Worm (Caenorhabditis elegans) whole organism, young adult: ENCODE results near the gene F54F7.6.

Source experiments
- B0035.1 ChIP-seq: sonication (generic microtip); optimal IDR thresholded peaks from 2 replicates; lab custom pipeline; 2016; ENCODE audit warnings: missing genetic modification characterization, mild to moderate bottlenecking, missing compliant biosample characterization, missing genotype, missing genetic modification reagents
- B0261.1 ChIP-seq: sonication (generic microtip); optimal IDR thresholded peaks from 2 replicates; lab custom pipeline; 2016; ENCODE audit warnings: mild to moderate bottlenecking, missing genetic modification characterization, moderate library complexity, missing compliant biosample characterization
- C06A6.2 ChIP-seq: fragments of 200-800 bp; sonication (Bioruptor generic); conservative IDR thresholded peaks from 2 replicates; pipeline ENCODE4 v1.3.6; 2022; ENCODE audit warnings: missing genetic modification characterization, missing compliant biosample characterization
- D2030.7 ChIP-seq: fragments of 200-800 bp; sonication (Bioruptor generic); IDR thresholded peaks from 2 replicates; pipeline ENCODE4 v1.3.6; 2022; ENCODE audit warnings: missing genetic modification reagents, missing genetic modification characterization, missing compliant biosample characterization
- F33H1.4 ChIP-seq: fragments of 200-800 bp; sonication (Bioruptor generic); IDR thresholded peaks from 2 replicates; pipeline ENCODE4 v1.3.6; 2022; ENCODE audit warnings: missing genetic modification reagents, missing genetic modification characterization, missing compliant biosample characterization
- F57C9.4 ChIP-seq: sonication (generic microtip); optimal IDR thresholded peaks from 2 replicates; lab custom pipeline; 2017; ENCODE audit warnings: mild to moderate bottlenecking, missing genetic modification characterization, missing compliant biosample characterization
- Y53G8AR.9 ChIP-seq: fragments of 200-800 bp; sonication (Bioruptor generic); conservative IDR thresholded peaks from 2 replicates; pipeline ENCODE4 v1.3.6; 2022; ENCODE audit warnings: missing genetic modification reagents, missing genetic modification characterization, missing compliant biosample characterization
- Y79H2A.3 ChIP-seq: fragments of 200-800 bp; sonication (Bioruptor generic); conservative IDR thresholded peaks from 2 replicates; pipeline ENCODE4 v1.3.6; 2022; ENCODE audit warnings: missing genetic modification reagents, missing genetic modification characterization, missing compliant biosample characterization
- aptf-2 ChIP-seq: fragments of 200-800 bp; sonication (Bioruptor generic); conservative IDR thresholded peaks from 2 replicates; pipeline ENCODE4 v1.3.6; 2022; ENCODE audit warnings: missing genetic modification reagents, missing genetic modification characterization, missing compliant biosample characterization
- atf-7 ChIP-seq: sonication (generic microtip); optimal IDR thresholded peaks from 2 replicates; lab custom pipeline; 2017; ENCODE audit warnings: mild to moderate bottlenecking, missing genetic modification characterization, missing compliant biosample characterization
- bed-2 ChIP-seq: fragments of 200-800 bp; sonication (Bioruptor generic); IDR thresholded peaks from 2 replicates; pipeline ENCODE4 v1.3.6; 2022; ENCODE audit warnings: missing genetic modification reagents, missing genetic modification characterization, missing compliant biosample characterization
- ceh-100 ChIP-seq: fragments of 200-800 bp; sonication (Bioruptor generic); IDR thresholded peaks from 2 replicates; pipeline ENCODE4 v1.3.6; 2022; ENCODE audit warnings: missing genetic modification reagents, missing genetic modification characterization, missing compliant biosample characterization
- ceh-27 ChIP-seq: fragments of 200-800 bp; sonication (Bioruptor generic); optimal IDR thresholded peaks from 2 replicates; lab custom pipeline; 2018; ENCODE audit warnings: mild to moderate bottlenecking, missing genetic modification characterization, moderate library complexity, missing compliant biosample characterization
- ceh-58 ChIP-seq: fragments of 200-800 bp; sonication (Bioruptor generic); IDR thresholded peaks from 2 replicates; pipeline ENCODE4 v1.3.6; 2022; ENCODE audit warnings: missing genetic modification characterization, missing compliant biosample characterization
- ceh-79 ChIP-seq: sonication (generic microtip); optimal IDR thresholded peaks from 2 replicates; lab custom pipeline; 2017; ENCODE audit warnings: mild to moderate bottlenecking, missing genetic modification characterization, missing compliant biosample characterization
- ceh-91 ChIP-seq: fragments of 200-800 bp; sonication (Bioruptor generic); IDR thresholded peaks from 2 replicates; pipeline ENCODE4 v1.3.6; 2022; ENCODE audit warnings: missing genetic modification reagents, missing genetic modification characterization, missing compliant biosample characterization
- die-1 ChIP-seq: sonication (generic microtip); optimal IDR thresholded peaks from 2 replicates; lab custom pipeline; 2016; ENCODE audit warnings: missing genotype, mild to moderate bottlenecking, missing genetic modification characterization, missing compliant biosample characterization
- dox-1 ChIP-seq: fragments of 200-800 bp; sonication (Bioruptor generic); IDR thresholded peaks from 2 replicates; pipeline ENCODE4 v1.3.6; 2022; ENCODE audit warnings: missing genetic modification reagents, missing genetic modification characterization, missing compliant biosample characterization
- dpff-1 ChIP-seq: sonication (generic microtip); optimal IDR thresholded peaks from 2 replicates; lab custom pipeline; 2017; ENCODE audit warnings: mild to moderate bottlenecking, missing genetic modification characterization, missing compliant biosample characterization
- ekl-4 ChIP-seq: fragments of 200-800 bp; sonication (Bioruptor generic); IDR thresholded peaks from 2 replicates; pipeline ENCODE4 v1.3.6; 2022; ENCODE audit warnings: missing genetic modification reagents, missing genetic modification characterization, missing compliant biosample characterization
- ets-4 ChIP-seq: fragments of 200-800 bp; sonication (Bioruptor generic); optimal IDR thresholded peaks from 2 replicates; lab custom pipeline; 2018; ENCODE audit warnings: mild to moderate bottlenecking, missing genetic modification characterization, missing compliant biosample characterization
- gei-17 ChIP-seq: fragments of 200-800 bp; sonication (Bioruptor generic); optimal IDR thresholded peaks from 2 replicates; lab custom pipeline; 2018; ENCODE audit warnings: mild to moderate bottlenecking, missing genetic modification characterization, missing compliant biosample characterization
- let-526 ChIP-seq: fragments of 200-800 bp; sonication (Bioruptor generic); IDR thresholded peaks from 2 replicates; pipeline ENCODE4 v1.3.6; 2022; ENCODE audit warnings: missing genetic modification reagents, missing genetic modification characterization, missing compliant biosample characterization
- let-607 ChIP-seq, 2 experiments: fragments of 200-800 bp in 1 of 2; sonication (Bioruptor generic) in 1 of 2; sonication (generic microtip) in 1 of 2; optimal IDR thresholded peaks; 2 replicates each; lab custom pipeline; 2016 to 2018; ENCODE audit warnings: mild to moderate bottlenecking in 2 of 2, missing compliant biosample characterization in 2 of 2, missing genetic modification characterization in 2 of 2, moderate library complexity in 2 of 2, missing genotype in 1 of 2
- lin-26 ChIP-seq: fragments of 200-800 bp; sonication (Bioruptor generic); IDR thresholded peaks from 2 replicates; pipeline ENCODE4 v1.3.6; 2022; ENCODE audit warnings: missing genetic modification reagents, missing genetic modification characterization, missing compliant biosample characterization
- lir-1 ChIP-seq: fragments of 200-800 bp; sonication (Bioruptor generic); conservative IDR thresholded peaks from 2 replicates; pipeline ENCODE4 v1.3.6; 2022; ENCODE audit warnings: missing genetic modification reagents, missing genetic modification characterization, missing compliant biosample characterization
- madf-10 ChIP-seq: sonication (generic microtip); optimal IDR thresholded peaks from 2 replicates; lab custom pipeline; 2016; ENCODE audit warnings: mild to moderate bottlenecking, missing genetic modification characterization, missing compliant biosample characterization
- madf-6 ChIP-seq: fragments of 200-800 bp; sonication (Bioruptor generic); IDR thresholded peaks from 2 replicates; pipeline ENCODE4 v1.3.6; 2022; ENCODE audit warnings: missing genetic modification reagents, missing genetic modification characterization, missing compliant biosample characterization
- madf-8 ChIP-seq: fragments of 200-800 bp; sonication (Bioruptor generic); conservative IDR thresholded peaks from 2 replicates; pipeline ENCODE4 v1.3.6; 2022; ENCODE audit warnings: missing genetic modification reagents, missing genetic modification characterization, missing compliant biosample characterization
- mxl-1 ChIP-seq: sonication (generic microtip); optimal IDR thresholded peaks from 2 replicates; lab custom pipeline; 2016; ENCODE audit warnings: missing genetic modification characterization, missing compliant biosample characterization
- nfya-1 ChIP-seq: sonication (generic microtip); optimal IDR thresholded peaks from 2 replicates; lab custom pipeline; 2017; ENCODE audit warnings: antibody characterized with exemption, missing compliant biosample characterization, missing genetic modification characterization, borderline replicate concordance; ENCODE audit not compliant: insufficient read depth
- nhr-120 ChIP-seq: fragments of 200-800 bp; sonication (Bioruptor generic); IDR thresholded peaks from 2 replicates; pipeline ENCODE4 v1.3.6; 2022; ENCODE audit warnings: missing genetic modification characterization, missing compliant biosample characterization
- nhr-179 ChIP-seq: sonication (generic microtip); optimal IDR thresholded peaks from 2 replicates; lab custom pipeline; 2016; ENCODE audit warnings: mild to moderate bottlenecking, missing genetic modification characterization, missing compliant biosample characterization
- nhr-80 ChIP-seq: sonication (generic microtip); optimal IDR thresholded peaks from 2 replicates; lab custom pipeline; 2016; ENCODE audit warnings: missing genetic modification characterization, missing compliant biosample characterization
- nhr-90 ChIP-seq: sonication (generic microtip); optimal IDR thresholded peaks from 2 replicates; lab custom pipeline; 2016; ENCODE audit warnings: missing genotype, mild to moderate bottlenecking, missing genetic modification characterization, missing compliant biosample characterization
- rcor-1 ChIP-seq: fragments of 200-800 bp; sonication (Bioruptor generic); IDR thresholded peaks from 2 replicates; pipeline ENCODE4 v1.3.6; 2022; ENCODE audit warnings: missing genetic modification reagents, missing genetic modification characterization, missing compliant biosample characterization
- repo-1 ChIP-seq: sonication (generic microtip); optimal IDR thresholded peaks from 2 replicates; lab custom pipeline; 2017; ENCODE audit warnings: mild to moderate bottlenecking, missing genetic modification characterization, missing compliant biosample characterization
- sea-2 ChIP-seq: fragments of 200-800 bp; sonication (Bioruptor generic); IDR thresholded peaks from 2 replicates; pipeline ENCODE4 v1.3.6; 2022; ENCODE audit warnings: missing genetic modification characterization, missing compliant biosample characterization
- snpc-3.4 ChIP-seq: sonication (generic microtip); optimal IDR thresholded peaks from 2 replicates; lab custom pipeline; 2017; ENCODE audit warnings: missing genetic modification characterization, mild to moderate bottlenecking, missing compliant biosample characterization, antibody characterized with exemption, moderate library complexity, missing genotype, missing genetic modification reagents
- snpc-4 ChIP-seq, 5 experiments: fragments of 150-350 bp in 1 of 5; sonication (generic microtip) in 4 of 5; optimal IDR thresholded peaks; 2 replicates each; lab custom pipeline; 2014 to 2018; ENCODE audit warnings: missing genetic modification characterization in 5 of 5, missing biosample characterization in 3 of 5, antibody characterized with exemption in 2 of 5, mild to moderate bottlenecking in 2 of 5, missing compliant biosample characterization in 2 of 5, missing genotype in 2 of 5, moderate library complexity in 2 of 5, missing genetic modification reagents in 1 of 5
- tbp1 ChIP-seq: fragments of 200-800 bp; sonication (Bioruptor generic); optimal IDR thresholded peaks from 2 replicates; lab custom pipeline; 2018; ENCODE audit warnings: mild to moderate bottlenecking, missing genetic modification characterization, missing compliant biosample characterization
- unc-62 ChIP-seq: fragments of 150-350 bp; optimal IDR thresholded peaks from 2 replicates; lab custom pipeline; 2014; ENCODE audit warnings: missing biosample characterization, missing genetic modification reagents, missing genetic modification characterization
- zfh-2 ChIP-seq: fragments of 200-800 bp; sonication (Bioruptor generic); conservative IDR thresholded peaks from 2 replicates; pipeline ENCODE4 v1.3.6; 2022; ENCODE audit warnings: missing genetic modification reagents, missing genetic modification characterization, missing compliant biosample characterization
- ztf-22 ChIP-seq: fragments of 200-800 bp; sonication (Bioruptor generic); optimal IDR thresholded peaks from 2 replicates; lab custom pipeline; 2018; ENCODE audit warnings: mild to moderate bottlenecking, missing genetic modification characterization, moderate library complexity, missing compliant biosample characterization
- ztf-28 ChIP-seq: fragments of 200-800 bp; sonication (Bioruptor generic); IDR thresholded peaks from 2 replicates; pipeline ENCODE4 v1.3.6; 2022; ENCODE audit warnings: missing genetic modification reagents, missing genetic modification characterization, missing compliant biosample characterization
- ztf-6 ChIP-seq: fragments of 200-800 bp; sonication (Bioruptor generic); IDR thresholded peaks from 2 replicates; pipeline ENCODE4 v1.3.6; 2022; ENCODE audit warnings: missing genetic modification reagents, missing genetic modification characterization, missing compliant biosample characterization

Gene F54F7.6

DNA sequence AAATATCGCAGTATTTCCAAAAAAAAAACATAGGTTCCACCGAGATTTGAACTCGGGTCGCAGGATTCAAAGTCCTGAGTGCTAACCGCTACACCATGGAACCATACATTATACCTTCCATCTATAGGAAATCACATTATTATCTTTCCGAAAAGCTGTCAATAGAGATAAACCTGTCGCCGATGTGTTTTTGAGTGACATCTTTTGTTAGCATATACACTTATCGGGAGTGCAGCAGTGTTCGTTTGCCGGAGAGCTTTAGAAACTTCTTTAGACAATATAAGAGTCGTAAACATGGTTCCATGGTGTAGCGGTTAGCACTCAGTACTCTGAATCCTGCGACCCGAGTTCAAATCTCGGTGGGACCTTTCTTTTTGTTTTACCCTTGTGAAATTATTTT, 7.0 kb downstream of the F54F7.6 start (continued):
- TF ChIP-seq nhr-80 (tag; lab: Kevin White, UChicago) (peak; percentile 17), madf-8 (GFP tag; lab: Robert Waterston, UW) (no peak), dpff-1 (no peak), D2030.7 (GFP tag; lab: Robert Waterston, UW) (peak; percentile 57), sea-2 (GFP tag; lab: Robert Waterston, UW) (0 out of 2 replicates have a peak, but pooled peaks have one; percentile 52), nhr-90 (tag; lab: Kevin White, UChicago) (peak; percentile 56), lin-26 (peak; percentile 93), aptf-2 (no peak), dox-1 (GFP tag; lab: Robert Waterston, UW) (peak; percentile 68), let-526 (GFP tag; lab: Robert Waterston, UW) (no peak), B0261.1 (peak; percentile 84), F57C9.4 (no peak), mxl-1 (tag; lab: Kevin White, UChicago) (no peak), zfh-2 (GFP tag; lab: Robert Waterston, UW) (no peak), Y53G8AR.9 (GFP tag; lab: Robert Waterston, UW) (peak; percentile 71; the same call in 1 of the 2 replicates), nhr-120 (GFP tag; lab: Robert Waterston, UW) (0 out of 2 replicates have a peak, but pooled peaks have one; percentile 29), snpc-3.4 (tag; lab: Kevin White, UChicago) (no peak), B0035.1 (tag; lab: Kevin White, UChicago) (peak; percentile 47), ceh-79 (tag; lab: Kevin White, UChicago) (no peak), madf-6 (GFP tag; lab: Robert Waterston, UW) (peak; percentile 19; the same call in 1 of the 2 replicates), snpc-4 (GFP tag; optimal IDR thresholded peaks at IDR 0.05; lab: Kevin White, UChicago) (no peak), snpc-4 (tag; optimal IDR thresholded peaks at IDR 0.05; lab: Kevin White, UChicago) (peak in 2 of 4 experiments; percentile 23 to 42), ceh-91 (GFP tag; lab: Robert Waterston, UW) (no peak), let-607 (tag; optimal IDR thresholded peaks at IDR 0.05; lab: Kevin White, UChicago) (no peak), atf-7 (tag; lab: Kevin White, UChicago) (peak; percentile 10), ceh-58 (GFP tag; lab: Robert Waterston, UW) (no peak), ekl-4 (peak; percentile 36), nfya-1 (tag; lab: Kevin White, UChicago) (no peak), repo-1 (peak; percentile 40), ceh-100 (0 out of 2 replicates have a peak, but pooled peaks have one; percentile 23), madf-10 (tag; lab: Kevin White, UChicago) (peak; percentile 52), die-1 (tag; lab: Kevin White, UChicago) (peak; percentile 44)

DNA sequence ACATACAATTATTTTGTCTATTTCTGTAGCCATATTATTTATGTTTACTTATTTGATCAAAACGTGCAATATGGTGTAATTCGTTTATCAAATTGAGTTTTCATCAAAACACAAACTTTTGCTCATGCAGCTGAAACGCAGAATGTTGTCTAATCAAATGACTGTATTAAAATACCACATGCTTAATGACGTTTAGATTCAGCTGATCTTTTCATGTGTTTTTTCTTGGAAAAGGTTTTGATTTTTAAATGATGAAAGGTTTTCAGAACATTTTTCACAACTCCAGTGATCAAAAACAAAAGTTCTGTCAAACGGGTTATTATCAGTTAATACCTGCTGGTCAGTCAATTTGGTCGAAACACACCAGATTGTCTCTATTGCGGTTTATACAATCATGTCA, 10.1 kb downstream of the F54F7.6 start, which contains the start of gene Y62H9A.1:
Y62H9A.1 (plus strand) TSS at position 282 of the 400 bp plus-strand sequence.
- TF ChIP-seq F57C9.4 (no peak), dox-1 (GFP tag; lab: Robert Waterston, UW) (no peak), nhr-179 (no peak), atf-7 (tag; lab: Kevin White, UChicago) (no peak), tbp1 (GFP tag; lab: Kevin White, UChicago) (no peak), ztf-22 (GFP tag; lab: Kevin White, UChicago) (no peak), Y79H2A.3 (no peak), unc-62 (GFP tag; lab: Kevin White, UChicago) (no peak), gei-17 (GFP tag; lab: Kevin White, UChicago) (no peak), ceh-27 (no peak), ztf-6 (GFP tag; lab: Robert Waterston, UW) (no peak), bed-2 (GFP tag; lab: Robert Waterston, UW) (no peak), lir-1 (no peak), zfh-2 (GFP tag; lab: Robert Waterston, UW) (no peak), rcor-1 (GFP tag; lab: Robert Waterston, UW) (no peak), ets-4 (GFP tag; lab: Kevin White, UChicago) (no peak), let-607 (tag; optimal IDR thresholded peaks at IDR 0.05; lab: Kevin White, UChicago) (no peak), ztf-28 (GFP tag; lab: Robert Waterston, UW) (no peak), C06A6.2 (no peak), F33H1.4 (GFP tag; lab: Robert Waterston, UW) (no peak)
